Worm (Caenorhabditis elegans) whole organism, L1 larva: ENCODE measurements around the gene bli-5.

Experiments used
- C04F5.9 ChIP-seq: sonication (generic microtip); optimal IDR thresholded peaks from 2 replicates; lab custom pipeline; 2016; ENCODE audit warnings: missing genetic modification characterization, missing compliant biosample characterization
- C16A3.4 ChIP-seq: fragments of 150-350 bp; optimal IDR thresholded peaks from 2 replicates; lab custom pipeline; 2014; ENCODE audit warnings: missing biosample characterization, missing genetic modification characterization
- C34B4.2 ChIP-seq: sonication (generic microtip); optimal IDR thresholded peaks from 2 replicates; lab custom pipeline; 2017; ENCODE audit warnings: mild to moderate bottlenecking, missing genetic modification characterization, missing compliant biosample characterization
- F16B12.6 ChIP-seq: fragments of 150-350 bp; optimal IDR thresholded peaks from 2 replicates; lab custom pipeline; 2014; ENCODE audit warnings: missing biosample characterization, missing genetic modification characterization
- Y116A8C.19 ChIP-seq: sonication (generic microtip); optimal IDR thresholded peaks from 2 replicates; lab custom pipeline; 2016; ENCODE audit warnings: missing compliant biosample characterization, missing genetic modification characterization, borderline replicate concordance
- aha-1 ChIP-seq: fragments of 150-350 bp; optimal IDR thresholded peaks from 2 replicates; lab custom pipeline; 2014; ENCODE audit warnings: missing biosample characterization, missing genetic modification characterization
- ama-1 ChIP-seq: fragments of 150-350 bp; optimal IDR thresholded peaks from 2 replicates; lab custom pipeline; 2014
- blmp-1 ChIP-seq: fragments of 150-350 bp; optimal IDR thresholded peaks from 2 replicates; lab custom pipeline; 2014; ENCODE audit warnings: missing biosample characterization, missing genetic modification characterization
- ceh-8 ChIP-seq: fragments of 200-800 bp; sonication (Bioruptor generic); optimal IDR thresholded peaks from 2 replicates; lab custom pipeline; 2018; ENCODE audit warnings: mild to moderate bottlenecking, missing genetic modification characterization, moderate library complexity, missing compliant biosample characterization
- ceh-90 ChIP-seq: sonication (generic microtip); optimal IDR thresholded peaks from 2 replicates; lab custom pipeline; 2016; ENCODE audit warnings: missing genetic modification characterization, missing compliant biosample characterization
- ces-1 ChIP-seq: fragments of 150-350 bp; optimal IDR thresholded peaks from 2 replicates; lab custom pipeline; 2014; ENCODE audit warnings: missing biosample characterization, missing genetic modification reagents, missing genetic modification characterization
- dpl-1 ChIP-seq, 3 experiments: fragments of 150-350 bp in 2 of 3; sonication (generic microtip) in 1 of 3; optimal IDR thresholded peaks; 2 replicates each; lab custom pipeline; 2014 to 2017; ENCODE audit warnings: missing biosample characterization in 3 of 3, missing genetic modification characterization in 3 of 3, missing genetic modification reagents in 3 of 3
- dsc-1 ChIP-seq: sonication (generic microtip); optimal IDR thresholded peaks from 2 replicates; lab custom pipeline; 2016; ENCODE audit warnings: mild to moderate bottlenecking, missing genetic modification characterization, missing compliant biosample characterization
- efl-1 ChIP-seq, 4 experiments: fragments of 150-350 bp; optimal IDR thresholded peaks in 3 of 4; peaks in 1 of 4; 1 replicate in 1 of 4; 2 replicates in 3 of 4; lab custom pipeline; 2014; ENCODE audit warnings: missing biosample characterization in 2 of 4, missing genetic modification characterization in 2 of 4, missing genetic modification reagents in 2 of 4
- egl-13 ChIP-seq: sonication (generic microtip); optimal IDR thresholded peaks from 2 replicates; lab custom pipeline; 2016; ENCODE audit warnings: missing genotype, missing genetic modification reagents, missing genetic modification characterization, missing compliant biosample characterization
- egl-27 ChIP-seq, 2 experiments: fragments of 150-350 bp in 1 of 2; sonication (generic microtip); optimal IDR thresholded peaks; 3 replicates each; lab custom pipeline; 2017 to 2018; ENCODE audit warnings: missing biosample characterization in 2 of 2, missing genetic modification characterization in 2 of 2, missing genetic modification reagents in 2 of 2
- elt-2 ChIP-seq: sonication (generic microtip); optimal IDR thresholded peaks from 2 replicates; lab custom pipeline; 2016; ENCODE audit warnings: missing genetic modification characterization, mild to moderate bottlenecking, inconsistent platforms, missing compliant biosample characterization, missing genetic modification reagents
- fkh-8 ChIP-seq: sonication (generic microtip); optimal IDR thresholded peaks from 2 replicates; lab custom pipeline; 2016; ENCODE audit warnings: mild to moderate bottlenecking, missing genetic modification characterization, missing compliant biosample characterization
- grh-1 ChIP-seq: fragments of 200-800 bp; sonication (Bioruptor generic); IDR thresholded peaks from 2 replicates; pipeline ENCODE4 v1.3.6; 2022; ENCODE audit warnings: missing genetic modification reagents, missing genetic modification characterization, missing compliant biosample characterization
- hlh-17 ChIP-seq: fragments of 200-800 bp; sonication (Bioruptor generic); optimal IDR thresholded peaks from 2 replicates; lab custom pipeline; 2018; ENCODE audit warnings: missing genetic modification characterization, mild to moderate bottlenecking, missing compliant biosample characterization, moderate library complexity, borderline replicate concordance
- irx-1 ChIP-seq: sonication (generic microtip); optimal IDR thresholded peaks from 2 replicates; lab custom pipeline; 2016; ENCODE audit warnings: missing genetic modification characterization, missing compliant biosample characterization
- isw-1 ChIP-seq: fragments of 200-800 bp; sonication (Bioruptor generic); IDR thresholded peaks from 2 replicates; pipeline ENCODE4 v1.3.6; 2022; ENCODE audit warnings: missing genetic modification characterization, missing compliant biosample characterization
- jun-1 ChIP-seq: fragments of 150-350 bp; optimal IDR thresholded peaks from 2 replicates; lab custom pipeline; 2014; ENCODE audit warnings: missing biosample characterization, missing genetic modification reagents, missing genetic modification characterization
- lin-13 ChIP-seq: fragments of 150-350 bp; optimal IDR thresholded peaks from 2 replicates; lab custom pipeline; 2014; ENCODE audit warnings: missing biosample characterization, missing genetic modification reagents, missing genetic modification characterization
- lin-14 ChIP-seq: fragments of 200-800 bp; sonication (Bioruptor generic); optimal IDR thresholded peaks from 2 replicates; lab custom pipeline; 2018; ENCODE audit warnings: mild to moderate bottlenecking, missing genetic modification characterization, moderate library complexity, missing compliant biosample characterization
- lin-35 ChIP-seq, 2 experiments: fragments of 150-350 bp; optimal IDR thresholded peaks; 2 replicates each; lab custom pipeline; 2014; ENCODE audit warnings: missing biosample characterization in 2 of 2, missing genetic modification characterization in 2 of 2, missing genetic modification reagents in 2 of 2
- lin-39 ChIP-seq: fragments of 150-350 bp; optimal IDR thresholded peaks from 2 replicates; lab custom pipeline; 2014; ENCODE audit warnings: missing biosample characterization, missing genetic modification reagents, missing genetic modification characterization
- lsy-2 ChIP-seq, 2 experiments: fragments of 150-350 bp; optimal IDR thresholded peaks; 2 replicates each; lab custom pipeline; 2014; ENCODE audit warnings: missing biosample characterization in 2 of 2, missing genetic modification characterization in 2 of 2
- mdl-1 ChIP-seq, 2 experiments: fragments of 150-350 bp; optimal IDR thresholded peaks; 2 replicates each; lab custom pipeline; 2014 to 2017; ENCODE audit warnings: missing biosample characterization in 2 of 2, missing genetic modification characterization in 2 of 2, inconsistent platforms in 1 of 2
- mef-2 ChIP-seq: fragments of 150-350 bp; optimal IDR thresholded peaks from 2 replicates; lab custom pipeline; 2014; ENCODE audit warnings: missing biosample characterization, missing genetic modification characterization
- nhr-12 ChIP-seq: sonication (generic microtip); optimal IDR thresholded peaks from 2 replicates; lab custom pipeline; 2017; ENCODE audit warnings: missing biosample characterization, missing genetic modification characterization
- nhr-19 ChIP-seq: fragments of 200-800 bp; sonication (Bioruptor generic); conservative IDR thresholded peaks from 2 replicates; pipeline ENCODE4 v1.3.6; 2022; ENCODE audit warnings: missing genetic modification characterization, missing compliant biosample characterization
- nhr-20 ChIP-seq: sonication (generic microtip); optimal IDR thresholded peaks from 2 replicates; lab custom pipeline; 2016; ENCODE audit warnings: mild to moderate bottlenecking, missing genetic modification characterization, missing compliant biosample characterization
- nhr-47 ChIP-seq: sonication (generic microtip); optimal IDR thresholded peaks from 2 replicates; lab custom pipeline; 2016; ENCODE audit warnings: mild to moderate bottlenecking, missing genetic modification characterization, moderate library complexity, missing compliant biosample characterization
- nhr-76 ChIP-seq: sonication (generic microtip); optimal IDR thresholded peaks from 2 replicates; lab custom pipeline; 2017; ENCODE audit warnings: missing biosample characterization, missing genetic modification characterization
- nhr-77 ChIP-seq: fragments of 150-350 bp; optimal IDR thresholded peaks from 2 replicates; lab custom pipeline; 2014; ENCODE audit warnings: missing biosample characterization, missing genetic modification characterization
- nhr-84 ChIP-seq: sonication (generic microtip); optimal IDR thresholded peaks from 2 replicates; lab custom pipeline; 2017; ENCODE audit warnings: missing biosample characterization, missing genetic modification characterization
- pag-3 ChIP-seq: sonication (generic microtip); optimal IDR thresholded peaks from 2 replicates; lab custom pipeline; 2017; ENCODE audit warnings: missing genetic modification characterization, mild to moderate bottlenecking, missing compliant biosample characterization, antibody characterized with exemption, borderline replicate concordance; ENCODE audit not compliant: insufficient read depth
- pqm-1 ChIP-seq: sonication (generic microtip); optimal IDR thresholded peaks from 3 replicates; lab custom pipeline; 2017; ENCODE audit warnings: missing biosample characterization, missing genetic modification characterization
- rnt-1 ChIP-seq: sonication (generic microtip); optimal IDR thresholded peaks from 2 replicates; lab custom pipeline; 2016; ENCODE audit warnings: mild to moderate bottlenecking, missing genetic modification characterization, moderate library complexity, missing compliant biosample characterization
- skn-1 ChIP-seq: fragments of 150-350 bp; optimal IDR thresholded peaks from 2 replicates; lab custom pipeline; 2014; ENCODE audit warnings: missing biosample characterization, missing genetic modification characterization
- sox-4 ChIP-seq: sonication (generic microtip); optimal IDR thresholded peaks from 2 replicates; lab custom pipeline; 2016; ENCODE audit warnings: missing genetic modification characterization, missing compliant biosample characterization
- sup-37 ChIP-seq: fragments of 200-800 bp; sonication (Bioruptor generic); optimal IDR thresholded peaks from 2 replicates; lab custom pipeline; 2018; ENCODE audit warnings: mild to moderate bottlenecking, missing genetic modification characterization, missing compliant biosample characterization
- tlp-1 ChIP-seq: fragments of 150-350 bp; optimal IDR thresholded peaks from 2 replicates; lab custom pipeline; 2014; ENCODE audit warnings: missing biosample characterization, missing genetic modification characterization
- unc-30 ChIP-seq: sonication (generic microtip); optimal IDR thresholded peaks from 2 replicates; lab custom pipeline; 2017; ENCODE audit warnings: missing biosample characterization, missing genetic modification characterization
- unc-86 ChIP-seq: sonication (generic microtip); optimal IDR thresholded peaks from 2 replicates; lab custom pipeline; 2016; ENCODE audit warnings: missing genetic modification characterization, missing compliant biosample characterization
- xbp-1 ChIP-seq: sonication (generic microtip); optimal IDR thresholded peaks from 2 replicates; lab custom pipeline; 2016; ENCODE audit warnings: missing genetic modification characterization, missing compliant biosample characterization
- zip-4 ChIP-seq: fragments of 200-800 bp; sonication (Bioruptor generic); optimal IDR thresholded peaks from 2 replicates; lab custom pipeline; 2018; ENCODE audit warnings: mild to moderate bottlenecking, missing genetic modification characterization, moderate library complexity, missing compliant biosample characterization
- ztf-11 ChIP-seq, 2 experiments: sonication (generic microtip); optimal IDR thresholded peaks; 2 replicates each; lab custom pipeline; 2016 to 2017; ENCODE audit warnings: missing genetic modification characterization in 2 of 2, missing biosample characterization in 1 of 2, missing compliant biosample characterization in 1 of 2
- ztf-4 ChIP-seq: fragments of 150-350 bp; optimal IDR thresholded peaks from 2 replicates; lab custom pipeline; 2014; ENCODE audit warnings: missing biosample characterization, missing genetic modification characterization

bli-5 gene

DNA sequence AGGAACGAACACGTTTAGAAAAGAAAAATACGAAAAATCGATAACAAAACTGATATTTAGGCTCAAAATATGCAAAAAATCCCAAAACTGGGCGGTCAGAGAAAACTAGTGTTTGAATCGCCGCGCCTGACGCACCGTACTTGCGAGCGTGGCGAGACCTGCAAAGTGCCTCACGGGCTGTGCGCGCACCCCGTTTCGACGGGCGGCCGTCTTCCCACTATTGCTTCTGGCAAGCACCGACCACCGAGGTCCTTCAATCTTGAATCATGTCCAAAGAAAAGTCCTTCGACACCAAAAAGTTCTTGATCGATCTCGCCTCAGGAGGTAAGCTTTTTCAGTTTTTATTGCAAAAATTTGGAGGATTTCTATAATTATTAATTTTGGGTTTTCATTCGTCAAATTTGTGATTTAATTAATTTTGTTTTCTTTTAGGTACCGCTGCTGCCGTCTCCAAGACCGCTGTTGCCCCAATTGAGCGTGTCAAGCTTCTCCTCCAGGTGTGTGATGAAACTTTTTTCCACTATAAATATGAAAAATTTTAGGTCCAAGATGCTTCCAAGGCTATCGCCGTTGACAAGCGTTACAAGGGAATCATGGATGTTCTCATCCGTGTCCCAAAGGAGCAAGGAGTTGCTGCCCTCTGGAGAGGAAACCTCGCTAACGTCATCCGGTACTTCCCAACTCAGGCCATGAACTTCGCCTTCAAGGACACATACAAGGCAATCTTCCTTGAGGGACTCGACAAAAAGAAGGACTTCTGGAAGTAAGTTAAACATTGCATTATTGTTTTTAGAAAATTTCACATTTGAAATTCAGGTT lies 33.6 kb upstream of the bli-5 start, which contains the start of gene ant-1.1:
ant-1.1 (plus strand) TSS at position 199 of the 819 bp plus-strand sequence.
- TF ChIP-seq ztf-4 (peak; percentile 85), egl-27 (tag; optimal IDR thresholded peaks at IDR 0.05; lab: Kevin White, UChicago) (peak in 1 of 2 experiments; percentile 32), tlp-1 (tag; lab: Kevin White, UChicago) (no peak), mdl-1 (tag; optimal IDR thresholded peaks at IDR 0.05; lab: Kevin White, UChicago) (peak in 1 of 2 experiments; percentile 73), sup-37 (GFP tag; lab: Kevin White, UChicago) (peak; percentile 87), C04F5.9 (peak; percentile 70), blmp-1 (tag; lab: Kevin White, UChicago) (peak; percentile 44), rnt-1 (peak; percentile 96), fkh-8 (tag; lab: Kevin White, UChicago) (peak; percentile 98), nhr-12 (no peak), ama-1 (lab: Kevin White, UChicago) (peak; percentile 83), unc-30 (tag; lab: Kevin White, UChicago) (no peak), nhr-77 (tag; lab: Kevin White, UChicago) (peak; percentile 94), irx-1 (tag; lab: Kevin White, UChicago) (peak; percentile 77), lin-39 (tag; lab: Kevin White, UChicago) (peak; percentile 75), aha-1 (tag; lab: Kevin White, UChicago) (peak; percentile 46), dsc-1 (tag; lab: Kevin White, UChicago) (peak; percentile 96), nhr-84 (tag; lab: Kevin White, UChicago) (no peak), grh-1 (peak; percentile 93), nhr-47 (tag; lab: Kevin White, UChicago) (peak; percentile 98), skn-1 (tag; lab: Kevin White, UChicago) (peak; percentile 94), zip-4 (GFP tag; lab: Kevin White, UChicago) (peak; percentile 87), ztf-11 (tag; optimal IDR thresholded peaks at IDR 0.05; lab: Kevin White, UChicago) (peak in 1 of 2 experiments; percentile 87), lin-35 (GFP tag; optimal IDR thresholded peaks at IDR 0.05; lab: Kevin White, UChicago) (peak; percentile 98), nhr-20 (peak; percentile 95), xbp-1 (peak; percentile 95), elt-2 (peak; percentile 59), Y116A8C.19 (tag; lab: Kevin White, UChicago) (no peak), lin-13 (GFP tag; lab: Kevin White, UChicago) (peak; percentile 96), C16A3.4 (tag; lab: Kevin White, UChicago) (peak; percentile 94), hlh-17 (GFP tag; lab: Kevin White, UChicago) (no peak), pqm-1 (tag; lab: Kevin White, UChicago) (no peak), mef-2 (tag; lab: Kevin White, UChicago) (peak; percentile 71), nhr-19 (GFP tag; lab: Robert Waterston, UW) (peak; percentile 97), lin-14 (GFP tag; lab: Kevin White, UChicago) (peak; percentile 93), pag-3 (tag; lab: Kevin White, UChicago) (no peak), C34B4.2 (tag; lab: Kevin White, UChicago) (peak; percentile 100), nhr-76 (no peak), dpl-1 (GFP tag; optimal IDR thresholded peaks at IDR 0.05; lab: Kevin White, UChicago) (peak; percentile 97 to 98 (median 97)), ceh-8 (GFP tag; lab: Kevin White, UChicago) (peak; percentile 88), egl-13 (peak; percentile 90), jun-1 (tag; lab: Kevin White, UChicago) (peak; percentile 94), ces-1 (GFP tag; lab: Kevin White, UChicago) (no peak), ceh-90 (tag; lab: Kevin White, UChicago) (peak; percentile 38), F16B12.6 (tag; lab: Kevin White, UChicago) (peak; percentile 72), efl-1 (optimal IDR thresholded peaks at IDR 0.05; lab: Kevin White, UChicago) (peak; percentile 90 to 99), efl-1 (GFP tag; optimal IDR thresholded peaks at IDR 0.05 in 1 of 2; lab: Kevin White, UChicago) (peak; percentile 98 to 100), unc-86 (peak; percentile 95), lsy-2 (tag; optimal IDR thresholded peaks at IDR 0.05; lab: Kevin White, UChicago) (peak; percentile 99), sox-4 (tag; lab: Kevin White, UChicago) (peak; percentile 80), isw-1 (GFP tag; lab: Robert Waterston, UW) (peak; percentile 97)
